Fruit fly (Drosophila melanogaster): Measurements from ENCODE around the gene CG42245.
A peak's percentile ranks its signal among the peaks of the same experiment; 100 is the strongest.

CG42245 gene

dm6 chr3L:2636023-2636968, 4.8 kb downstream of the CG42245 start (continued):
- no peak for TF ChIP-seq CG33557 (GFP tag; optimal IDR thresholded peaks at IDR 0.05)
- peak; percentile 87 for TF ChIP-seq crol (GFP tag; IDR thresholded peaks at IDR 0.05)
- TF ChIP-seq hb (GFP tag; IDR thresholded peaks at IDR 0.05; ENCODE audit: partially characterized antibody), result no peak
- no peak for TF ChIP-seq Ptx1 (GFP tag; IDR thresholded peaks at IDR 0.05)
- TF ChIP-seq Fer3 (tag; optimal IDR thresholded peaks at IDR 0.05), result no peak
- TF ChIP-seq Optix (GFP tag; IDR thresholded peaks at IDR 0.05), result no peak
- TF ChIP-seq CG13424 (tag; optimal IDR thresholded peaks at IDR 0.05), result no peak
- TF ChIP-seq CG31365 (tag; optimal IDR thresholded peaks at IDR 0.05), result no peak
- TF ChIP-seq CG10979 (tag; optimal IDR thresholded peaks at IDR 0.05), result peak; percentile 29
- no peak for TF ChIP-seq Max (GFP tag; optimal IDR thresholded peaks at IDR 0.05)
- no peak for TF ChIP-seq danr (GFP tag; IDR thresholded peaks at IDR 0.05)
- no peak for TF ChIP-seq sug (tag; optimal IDR thresholded peaks at IDR 0.05)
- TF ChIP-seq CG11695 (GFP tag; IDR thresholded peaks at IDR 0.05), result no peak
- no peak for TF ChIP-seq Bdp1 (GFP tag; optimal IDR thresholded peaks at IDR 0.05)
- TF ChIP-seq D19B (GFP tag; optimal IDR thresholded peaks at IDR 0.05), result no peak
- TF ChIP-seq MBD-R2 (GFP tag; IDR thresholded peaks at IDR 0.05), result no peak; the same call in 1 of the 2 replicates
- no peak for TF ChIP-seq CG2678 (tag; optimal IDR thresholded peaks at IDR 0.05)
- no peak for TF ChIP-seq CG17912 (GFP tag; optimal IDR thresholded peaks at IDR 0.05)
- no peak for TF ChIP-seq crp (GFP tag; optimal IDR thresholded peaks at IDR 0.05)
- no peak for TF ChIP-seq Nf-YA (GFP tag; IDR thresholded peaks at IDR 0.05)
- no peak for TF ChIP-seq NC2α (GFP tag; optimal IDR thresholded peaks at IDR 0.05)
- no peak for TF ChIP-seq CoRest (tag; optimal IDR thresholded peaks at IDR 0.05)
- TF ChIP-seq CG11723 (GFP tag; optimal IDR thresholded peaks at IDR 0.05), result no peak
- TF ChIP-seq Xbp1 (GFP tag; optimal IDR thresholded peaks at IDR 0.05), result no peak
- TF ChIP-seq Jarid2 (GFP tag; optimal IDR thresholded peaks at IDR 0.05), result no peak
- no peak for TF ChIP-seq CG18011 (GFP tag; optimal IDR thresholded peaks at IDR 0.05)
- no peak for TF ChIP-seq Hr78 (GFP tag; optimal IDR thresholded peaks at IDR 0.05)
- TF ChIP-seq ranshi (GFP tag; IDR thresholded peaks at IDR 0.05), result no peak
- TF ChIP-seq CG16815 (GFP tag; optimal IDR thresholded peaks at IDR 0.05), result no peak
- no peak for TF ChIP-seq dpn (GFP tag; optimal IDR thresholded peaks at IDR 0.05)
- TF ChIP-seq ci (GFP tag; IDR thresholded peaks at IDR 0.05), result no peak
- TF ChIP-seq tx (GFP tag; optimal IDR thresholded peaks at IDR 0.05), result no peak
- no peak for TF ChIP-seq CG11247 (GFP tag; IDR thresholded peaks at IDR 0.05)
- no peak for TF ChIP-seq kay (GFP tag; optimal IDR thresholded peaks at IDR 0.05)
- TF ChIP-seq CG17328 (GFP tag; IDR thresholded peaks at IDR 0.05), result no peak
- no peak for TF ChIP-seq sisA (GFP tag; IDR thresholded peaks at IDR 0.05)
- TF ChIP-seq fd3F (GFP tag; optimal IDR thresholded peaks at IDR 0.05), result no peak
- TF ChIP-seq tll (GFP tag; optimal IDR thresholded peaks at IDR 0.05), result no peak
- peak; percentile 51; the same call in 2 of the 3 replicates for TF ChIP-seq Aef1 (GFP tag; IDR thresholded peaks at IDR 0.05)
- no peak for TF ChIP-seq CG14014 (GFP tag; IDR thresholded peaks at IDR 0.05)
- TF ChIP-seq Spps (tag; optimal IDR thresholded peaks at IDR 0.05), result no peak
- TF ChIP-seq CG6689 (GFP tag; IDR thresholded peaks at IDR 0.05), result no peak
- TF ChIP-seq sens (GFP tag), result peak; percentile 45
- TF ChIP-seq slp2 (GFP tag; optimal IDR thresholded peaks at IDR 0.05), result no peak
- no peak for TF ChIP-seq unc-4 (GFP tag; IDR thresholded peaks at IDR 0.05; ENCODE audit: partially characterized antibody)
- no peak for TF ChIP-seq dm (GFP tag; optimal IDR thresholded peaks at IDR 0.05)
- TF ChIP-seq schlank (tag; optimal IDR thresholded peaks at IDR 0.05), result no peak
- TF ChIP-seq CG31224 (GFP tag; IDR thresholded peaks at IDR 0.05), result no peak
- no peak for TF ChIP-seq CG30431 (GFP tag; optimal IDR thresholded peaks at IDR 0.05)
